Fruit fly (Drosophila melanogaster): ENCODE results near the gene bdwf.

bdwf gene

dm6 chr3R:17039993-17040807, 2.7 kb downstream of the bdwf start, which contains the start of the genes CG18213 and Trm7-32 (continued):
- no peak for TF ChIP-seq peb (GFP tag; IDR thresholded peaks at IDR 0.05)
- TF ChIP-seq pfk (GFP tag; optimal IDR thresholded peaks at IDR 0.05) = no peak
- no peak for TF ChIP-seq Drgx (GFP tag; IDR thresholded peaks at IDR 0.05)
- TF ChIP-seq CG9797 (GFP tag; optimal IDR thresholded peaks at IDR 0.05) = peak; percentile 47
- TF ChIP-seq Myb (GFP tag; optimal IDR thresholded peaks at IDR 0.05) = peak; percentile 12
- TF ChIP-seq CG31388 (GFP tag; optimal IDR thresholded peaks at IDR 0.05) = no peak
- TF ChIP-seq H2.0 (GFP tag; IDR thresholded peaks at IDR 0.05) = no peak
- no peak for TF ChIP-seq CG10654 (GFP tag; optimal IDR thresholded peaks at IDR 0.05)
- peak; percentile 83 for TF ChIP-seq Dll (GFP tag; IDR thresholded peaks at IDR 0.05; ENCODE audit: partially characterized antibody)
- TF ChIP-seq Blimp-1 (GFP tag; optimal IDR thresholded peaks at IDR 0.05) = no peak
- no peak for TF ChIP-seq kni (GFP tag; optimal IDR thresholded peaks at IDR 0.05)
- peak; percentile 87 for TF ChIP-seq CG6791 (GFP tag; IDR thresholded peaks at IDR 0.05; ENCODE audit: partially characterized antibody)
- TF ChIP-seq p53 (GFP tag; optimal IDR thresholded peaks at IDR 0.05) = no peak
- TF ChIP-seq CG1603 (tag; optimal IDR thresholded peaks at IDR 0.05) = peak; percentile 45
- no peak for TF ChIP-seq CG32767 (GFP tag; IDR thresholded peaks at IDR 0.05)
- no peak for TF ChIP-seq Stat92E (GFP tag; optimal IDR thresholded peaks at IDR 0.05)
- no peak for TF ChIP-seq btn (GFP tag; optimal IDR thresholded peaks at IDR 0.05)
- no peak for TF ChIP-seq ase (GFP tag; IDR thresholded peaks at IDR 0.05)
- no peak for TF ChIP-seq kay (GFP tag; optimal IDR thresholded peaks at IDR 0.05)
- TF ChIP-seq B-H1 (GFP tag; IDR thresholded peaks at IDR 0.05) = no peak
- peak; percentile 80 for TF ChIP-seq mld (GFP tag; IDR thresholded peaks at IDR 0.05; ENCODE audit: partially characterized antibody)
- TF ChIP-seq Jarid2 (GFP tag; optimal IDR thresholded peaks at IDR 0.05) = no peak
- TF ChIP-seq luna (GFP tag; optimal IDR thresholded peaks at IDR 0.05) = peak; percentile 3
- peak; percentile 60; the same call in 1 of the 2 replicates for TF ChIP-seq slbo (GFP tag; IDR thresholded peaks at IDR 0.05)
- no peak for TF ChIP-seq Gsc (GFP tag; IDR thresholded peaks at IDR 0.05)
- peak; percentile 66 for TF ChIP-seq trem (tag; optimal IDR thresholded peaks at IDR 0.05)
- no peak for TF ChIP-seq YL-1 (GFP tag; optimal IDR thresholded peaks at IDR 0.05)
- no peak for TF ChIP-seq Eip74EF (GFP tag; optimal IDR thresholded peaks at IDR 0.05)
- no peak for TF ChIP-seq Poxn (GFP tag; IDR thresholded peaks at IDR 0.05)
- no peak for TF ChIP-seq otp (GFP tag; IDR thresholded peaks at IDR 0.05)
- no peak for TF ChIP-seq ara (GFP tag; IDR thresholded peaks at IDR 0.05)
- no peak for TF ChIP-seq CG43689 (GFP tag; IDR thresholded peaks at IDR 0.05)
- TF ChIP-seq chif (GFP tag; optimal IDR thresholded peaks at IDR 0.05) = no peak
- TF ChIP-seq jigr1 (GFP tag; IDR thresholded peaks at IDR 0.05) = no peak
- TF ChIP-seq trh (GFP tag; optimal IDR thresholded peaks at IDR 0.05) = no peak
- no peak for TF ChIP-seq Six4 (GFP tag; optimal IDR thresholded peaks at IDR 0.05)
- peak; percentile 72 for TF ChIP-seq MESR4 (GFP tag; optimal IDR thresholded peaks at IDR 0.05)
- TF ChIP-seq pan (optimal IDR thresholded peaks at IDR 0.05) = no peak
- no peak for TF ChIP-seq pan (GFP tag; optimal IDR thresholded peaks at IDR 0.05 in 1 of 2, IDR thresholded peaks at IDR 0.05 in 1 of 2)
- TF ChIP-seq CG15696 (tag; optimal IDR thresholded peaks at IDR 0.05) = no peak
- TF ChIP-seq ato (GFP tag; IDR thresholded peaks at IDR 0.05; ENCODE audit: partially characterized antibody) = peak; percentile 70
- no peak for TF ChIP-seq bigmax (GFP tag; optimal IDR thresholded peaks at IDR 0.05)
- no peak for TF ChIP-seq esg (GFP tag; conservative IDR thresholded peaks at IDR 0.05)
- peak; percentile 77 for TF ChIP-seq Sry-δ (GFP tag; optimal IDR thresholded peaks at IDR 0.05)
- TF ChIP-seq CG3847 (GFP tag; IDR thresholded peaks at IDR 0.05) = no peak
- TF ChIP-seq CG16813 (GFP tag; IDR thresholded peaks at IDR 0.05; ENCODE audit: partially characterized antibody) = peak; percentile 84
- TF ChIP-seq CG17385 (GFP tag; optimal IDR thresholded peaks at IDR 0.05) = no peak
- TF ChIP-seq inv (GFP tag; IDR thresholded peaks at IDR 0.05; ENCODE audit: partially characterized antibody) = peak; percentile 79
- peak; percentile 32 for TF ChIP-seq lilli (GFP tag; optimal IDR thresholded peaks at IDR 0.05)
